Fruit fly (Drosophila melanogaster): ENCODE results near the gene CG13689.
A peak's percentile ranks its signal among the peaks of the same experiment; 100 is the strongest.

DNA sequence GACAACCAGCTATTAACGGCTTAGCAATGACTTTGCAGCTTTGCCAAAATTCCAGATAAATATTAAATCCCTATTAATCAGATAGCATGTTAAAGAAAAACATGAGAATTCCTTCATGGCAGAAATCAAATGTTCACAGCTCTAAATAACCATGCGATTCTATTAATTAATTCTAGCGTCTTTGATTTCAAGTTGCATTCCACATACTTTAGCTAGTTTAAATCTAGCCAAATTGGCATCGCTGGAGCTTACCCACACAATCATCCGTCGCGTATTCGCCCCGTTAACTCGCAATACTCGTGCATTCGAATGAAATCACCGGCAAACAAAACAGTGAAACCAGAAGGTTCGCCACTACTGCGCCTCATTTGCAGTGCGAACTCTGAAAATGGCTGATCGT is 43.3 kb upstream of the CG13689 start, which contains the start of gene Tspo:
- TF ChIP-seq N (GFP tag; optimal IDR thresholded peaks at IDR 0.05) (peak; percentile 8), foxo (GFP tag; optimal IDR thresholded peaks at IDR 0.05) (no peak), dsf (GFP tag; optimal IDR thresholded peaks at IDR 0.05; ENCODE audit: borderline replicate concordance) (no peak), Mio (GFP tag; optimal IDR thresholded peaks at IDR 0.05) (no peak), dl (GFP tag; optimal IDR thresholded peaks at IDR 0.05; ENCODE audit: insufficient read depth in 1 of 2, partially characterized antibody in 2 of 2) (no peak), Jra (GFP tag; optimal IDR thresholded peaks at IDR 0.05) (no peak), Abd-B (GFP tag; optimal IDR thresholded peaks at IDR 0.05) (no peak), HLH106 (tag; optimal IDR thresholded peaks at IDR 0.05) (peak; percentile 1), Myc (optimal IDR thresholded peaks at IDR 0.05) (peak; percentile 96), OdsH (GFP tag; optimal IDR thresholded peaks at IDR 0.05) (peak; percentile 8), br (GFP tag; optimal IDR thresholded peaks at IDR 0.05) (no peak)
